Fruit fly (Drosophila melanogaster): ENCODE data around the gene CG12713.

Gene CG12713

dm6 chr3L:15815353-15816142, 16.7 kb upstream of the CG12713 start (continued):
- TF ChIP-seq ind (GFP tag; optimal IDR thresholded peaks at IDR 0.05) (peak; percentile 67), CG12299 (tag; optimal IDR thresholded peaks at IDR 0.05) (peak; percentile 50), lbe (GFP tag; optimal IDR thresholded peaks at IDR 0.05) (peak; percentile 66), CG11504 (tag; optimal IDR thresholded peaks at IDR 0.05) (peak; percentile 79), CG10462 (GFP tag; optimal IDR thresholded peaks at IDR 0.05) (peak; percentile 63), Xrp1 (GFP tag; IDR thresholded peaks at IDR 0.05) (peak; percentile 76; the same call in 1 of the 2 replicates), ssp (GFP tag; IDR thresholded peaks at IDR 0.05) (no peak), chinmo (GFP tag; IDR thresholded peaks at IDR 0.05; ENCODE audit: partially characterized antibody) (0 out of 4 replicates have a peak, but pooled peaks have one; percentile 55), CG12236 (GFP tag; optimal IDR thresholded peaks at IDR 0.05) (peak; percentile 13), sens-2 (GFP tag; IDR thresholded peaks at IDR 0.05) (no peak), Ssrp (tag; optimal IDR thresholded peaks at IDR 0.05) (peak; percentile 53), rib (GFP tag; IDR thresholded peaks at IDR 0.05) (0 out of 2 replicates have a peak, but pooled peaks have one; percentile 46), CG31365 (tag; optimal IDR thresholded peaks at IDR 0.05) (no peak), vvl (GFP tag; IDR thresholded peaks at IDR 0.05) (peak; percentile 69), HLH54F (GFP tag; optimal IDR thresholded peaks at IDR 0.05) (no peak), Spps (tag; optimal IDR thresholded peaks at IDR 0.05) (peak; percentile 51), CG10431 (GFP tag; optimal IDR thresholded peaks at IDR 0.05) (peak; percentile 17), CG6683 (GFP tag; optimal IDR thresholded peaks at IDR 0.05) (peak; percentile 70), CG10565 (GFP tag; optimal IDR thresholded peaks at IDR 0.05) (no peak), trem (tag; optimal IDR thresholded peaks at IDR 0.05) (peak; percentile 22), CG2678 (tag; optimal IDR thresholded peaks at IDR 0.05) (peak; percentile 89), HLH3B (GFP tag; IDR thresholded peaks at IDR 0.05) (peak; percentile 52; the same call in 1 of the 2 replicates), bcd (GFP tag; optimal IDR thresholded peaks at IDR 0.05) (peak; percentile 73), kay (GFP tag; optimal IDR thresholded peaks at IDR 0.05) (peak; percentile 57), unpg (GFP tag; optimal IDR thresholded peaks at IDR 0.05) (peak; percentile 81), Doc2 (GFP tag; IDR thresholded peaks at IDR 0.05) (no peak), CG10209 (GFP tag; optimal IDR thresholded peaks at IDR 0.05) (peak; percentile 73), tup (GFP tag; optimal IDR thresholded peaks at IDR 0.05) (no peak), ap (GFP tag; IDR thresholded peaks at IDR 0.05) (no peak), Ets65A (GFP tag) (no peak), tll (GFP tag; optimal IDR thresholded peaks at IDR 0.05) (no peak), dati (GFP tag; IDR thresholded peaks at IDR 0.05) (no peak), Eip74EF (GFP tag; optimal IDR thresholded peaks at IDR 0.05) (peak in 1 of 2 experiments; percentile 62), ranshi (GFP tag; IDR thresholded peaks at IDR 0.05) (peak; percentile 63; the same call in 1 of the 2 replicates), ERR (GFP tag; optimal IDR thresholded peaks at IDR 0.05) (peak; percentile 0), luna (GFP tag; optimal IDR thresholded peaks at IDR 0.05) (peak; percentile 42), ATbp (GFP tag; optimal IDR thresholded peaks at IDR 0.05) (peak; percentile 68), tgo (GFP tag; IDR thresholded peaks at IDR 0.05) (peak; percentile 68; the same call in 2 of the 3 replicates), nmo (GFP tag; optimal IDR thresholded peaks at IDR 0.05) (peak; percentile 71), fd102C (GFP tag; optimal IDR thresholded peaks at IDR 0.05) (no peak), CG15011 (GFP tag; optimal IDR thresholded peaks at IDR 0.05) (peak; percentile 73), wdn (GFP tag; IDR thresholded peaks at IDR 0.05) (peak; percentile 34; the same call in 1 of the 2 replicates), ac (GFP tag; optimal IDR thresholded peaks at IDR 0.05) (no peak), corto (GFP tag; optimal IDR thresholded peaks at IDR 0.05) (no peak), CG14441 (GFP tag; IDR thresholded peaks at IDR 0.05) (0 out of 2 replicates have a peak, but pooled peaks have one; percentile 48), CG2116 (GFP tag; optimal IDR thresholded peaks at IDR 0.05) (peak; percentile 17), eyg (GFP tag; optimal IDR thresholded peaks at IDR 0.05) (peak; percentile 18), Bteb2 (GFP tag; optimal IDR thresholded peaks at IDR 0.05) (peak; percentile 32)

Data from whole organism, embryonic.